Worm (Caenorhabditis elegans) whole organism, young adult: ENCODE data around the gene acr-2.

Experiments
- mcd-1 ChIP-seq: fragments of 200-800 bp; sonication (Bioruptor generic); IDR thresholded peaks from 2 replicates; pipeline ENCODE4 v1.3.6; 2022; ENCODE audit warnings: missing genetic modification reagents, missing genetic modification characterization, missing compliant biosample characterization
- pbrm-1 ChIP-seq: fragments of 200-800 bp; sonication (Bioruptor generic); IDR thresholded peaks from 2 replicates; pipeline ENCODE4 v1.3.6; 2022; ENCODE audit warnings: missing genetic modification reagents, missing genetic modification characterization, missing compliant biosample characterization

- TF ChIP-seq mcd-1 (GFP tag; lab: Robert Waterston, UW): no peak
- no peak for TF ChIP-seq pbrm-1 (GFP tag; lab: Robert Waterston, UW)
Observed at ce11 chrX:6698267-6698666, 4.1 kb upstream of the acr-2 start, which contains the start of the genes F38B6.7 and F38B6.2.
